Worm (Caenorhabditis elegans): ENCODE measurements around the gene Y37E11AL.9.

DNA sequence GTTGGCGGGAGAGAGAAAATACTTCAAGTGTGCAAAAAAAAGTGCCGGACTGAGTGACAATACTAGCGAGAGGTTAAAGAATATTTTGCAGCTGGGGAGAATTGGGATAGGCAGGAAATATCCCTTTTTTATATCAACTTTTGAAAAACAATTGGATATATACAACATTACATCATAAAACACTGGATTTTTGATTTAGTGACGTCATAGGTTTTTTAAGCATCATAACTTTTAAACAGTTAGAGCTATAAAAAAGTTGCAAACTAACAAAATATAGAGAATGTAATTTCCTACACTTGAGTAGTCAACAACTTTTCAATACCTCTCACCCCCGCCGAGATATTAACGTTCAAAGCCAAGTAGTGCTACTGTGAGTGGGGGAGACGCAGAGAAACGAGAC is 10.3 kb upstream of the Y37E11AL.9 start:
- TF ChIP-seq ztf-4 (tag; optimal IDR thresholded peaks at IDR 0.05) (no peak), fkh-10 (GFP tag; optimal IDR thresholded peaks at IDR 0.05) (no peak), elt-1 (tag; optimal IDR thresholded peaks at IDR 0.05) (no peak), nhr-12 (tag; optimal IDR thresholded peaks at IDR 0.05) (no peak), ceh-9 (tag; optimal IDR thresholded peaks at IDR 0.05) (no peak), nhr-77 (tag; optimal IDR thresholded peaks at IDR 0.05) (no peak), snpc-4 (tag; optimal IDR thresholded peaks at IDR 0.05) (no peak), pha-4 (tag; optimal IDR thresholded peaks at IDR 0.05) (no peak), nhr-28 (tag; optimal IDR thresholded peaks at IDR 0.05) (no peak), nhr-11 (tag; optimal IDR thresholded peaks at IDR 0.05) (no peak), egl-27 (tag; optimal IDR thresholded peaks at IDR 0.05) (no peak), ceh-16 (tag; optimal IDR thresholded peaks at IDR 0.05) (no peak), unc-39 (tag; optimal IDR thresholded peaks at IDR 0.05) (no peak)
